Fruit fly (Drosophila melanogaster) S2 (cell line): ENCODE data around the gene Spase12.

Experiments
- CG8478 ChIP-seq: fragments of >200 bp; optimal IDR thresholded peaks from 2 replicates; lab custom pipeline; 2018
- CTCF ChIP-seq, 2 experiments: fragments of >200 bp; optimal IDR thresholded peaks; 2 replicates each; lab custom pipeline; 2018

DNA sequence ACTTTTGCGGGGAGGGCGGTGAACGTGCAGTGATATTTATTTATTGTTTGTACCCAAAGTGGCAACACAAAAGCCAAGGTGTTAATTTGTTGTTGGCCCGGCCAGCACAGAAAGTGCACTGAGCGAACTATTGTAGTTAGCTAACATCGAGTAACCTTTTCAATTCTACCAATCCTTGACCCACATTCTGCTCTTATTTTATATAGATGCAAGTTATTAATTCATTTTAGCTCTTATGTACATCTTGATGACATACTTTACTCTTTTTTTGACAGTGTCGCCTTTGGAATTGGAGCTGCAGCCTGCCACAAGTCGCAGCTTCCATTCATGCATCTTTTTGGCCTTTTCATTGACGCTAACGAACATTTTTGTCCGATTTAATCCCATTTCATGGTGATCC lies 47.5 kb upstream of the Spase12 start:
- TF ChIP-seq CTCF (optimal IDR thresholded peaks at IDR 0.05; lab: Kevin White, UChicago): no peak
- no peak for TF ChIP-seq CG8478 (lab: Kevin White, UChicago)
